Fruit fly (Drosophila melanogaster) whole organism, embryonic: ENCODE data around the gene CG7739.

Experiments
- Atf-2 ChIP-seq: fragments of 200-800 bp; sonication (Bioruptor generic); optimal IDR thresholded peaks from 2 replicates; lab custom pipeline; 2016; ENCODE audit warnings: missing biosample characterization, missing genetic modification characterization
- Atf3 ChIP-seq: fragments of 200-800 bp; sonication (Bioruptor generic); optimal IDR thresholded peaks from 3 replicates; lab custom pipeline; 2016; ENCODE audit warnings: missing biosample characterization, missing genetic modification characterization
- B-H2 ChIP-seq: fragments of 200-800 bp; sonication (Bioruptor generic); optimal IDR thresholded peaks from 2 replicates; lab custom pipeline; 2018; ENCODE audit warnings: missing biosample characterization, mild to moderate bottlenecking, missing genetic modification characterization
- Blimp-1 ChIP-seq: fragments of 200-800 bp; sonication (Bioruptor generic); optimal IDR thresholded peaks from 3 replicates; lab custom pipeline; 2018; ENCODE audit warnings: missing biosample characterization, missing genetic modification characterization, mild to moderate bottlenecking, moderate library complexity, missing genetic modification reagents
- CG10147 ChIP-seq: fragments of 200-800 bp; sonication (Bioruptor generic); optimal IDR thresholded peaks from 2 replicates; lab custom pipeline; 2019; ENCODE audit warnings: missing biosample characterization, mild to moderate bottlenecking, missing genetic modification characterization, moderate library complexity
- CG10565 ChIP-seq: fragments of 200-800 bp; sonication (Bioruptor generic); optimal IDR thresholded peaks from 3 replicates; lab custom pipeline; 2016; ENCODE audit warnings: missing biosample characterization, mild to moderate bottlenecking, missing genetic modification characterization
- CG11085 ChIP-seq: fragments of 200-800 bp; sonication (Bioruptor generic); IDR thresholded peaks from 2 replicates; pipeline ENCODE4 v1.3.6; 2022; ENCODE audit warnings: missing biosample characterization, missing genetic modification characterization
- CG11093 ChIP-seq: fragments of 200-800 bp; sonication (Bioruptor generic); IDR thresholded peaks from 3 replicates; pipeline ENCODE4 v1.3.6; 2022; ENCODE audit warnings: missing biosample characterization, missing genetic modification characterization
- CG12155 ChIP-seq: fragments of 200-800 bp; sonication (Bioruptor generic); optimal IDR thresholded peaks from 3 replicates; lab custom pipeline; 2016; ENCODE audit warnings: missing biosample characterization, missing genetic modification characterization
- CG14965 ChIP-seq: fragments of 200-800 bp; sonication (Bioruptor generic); optimal IDR thresholded peaks from 2 replicates; lab custom pipeline; 2016; ENCODE audit warnings: missing biosample characterization, missing genetic modification characterization, borderline replicate concordance
- CG15269 ChIP-seq: fragments of 200-800 bp; sonication (Bioruptor generic); optimal IDR thresholded peaks from 2 replicates; lab custom pipeline; 2018; ENCODE audit warnings: missing biosample characterization, mild to moderate bottlenecking, missing genetic modification characterization, moderate library complexity
- CG16863 ChIP-seq: fragments of 200-800 bp; sonication (Bioruptor generic); optimal IDR thresholded peaks from 3 replicates; lab custom pipeline; 2016; ENCODE audit warnings: missing biosample characterization, missing genetic modification characterization
- CG17359 ChIP-seq: fragments of 200-800 bp; sonication (Bioruptor generic); optimal IDR thresholded peaks from 3 replicates; lab custom pipeline; 2018; ENCODE audit warnings: missing biosample characterization, mild to moderate bottlenecking, missing genetic modification characterization, moderate library complexity
- CG18476 ChIP-seq: fragments of 200-800 bp; sonication (Bioruptor generic); optimal IDR thresholded peaks from 2 replicates; lab custom pipeline; 2016; ENCODE audit warnings: missing biosample characterization, mild to moderate bottlenecking, missing genetic modification characterization
- CG18619 ChIP-seq: fragments of 200-800 bp; sonication (Bioruptor generic); optimal IDR thresholded peaks from 3 replicates; lab custom pipeline; 2017; ENCODE audit warnings: missing biosample characterization, mild to moderate bottlenecking, missing genetic modification characterization
- CG18764 ChIP-seq: fragments of 200-800 bp; sonication (Bioruptor generic); optimal IDR thresholded peaks from 3 replicates; lab custom pipeline; 2016; ENCODE audit warnings: missing biosample characterization, missing genetic modification characterization
- CG3407 ChIP-seq: fragments of 200-800 bp; sonication (Bioruptor generic); optimal IDR thresholded peaks from 2 replicates; lab custom pipeline; 2018; ENCODE audit warnings: missing biosample characterization, mild to moderate bottlenecking, missing genetic modification characterization
- CG42726 ChIP-seq: fragments of 200-800 bp; sonication (Bioruptor generic); IDR thresholded peaks from 2 replicates; pipeline ENCODE4 v1.3.6; 2022; ENCODE audit warnings: missing biosample characterization, missing genetic modification characterization; ENCODE audit not compliant: partially characterized antibody
- CG4282 ChIP-seq: fragments of 200-800 bp; sonication (Bioruptor generic); optimal IDR thresholded peaks from 2 replicates; lab custom pipeline; 2016; ENCODE audit warnings: missing biosample characterization, missing genetic modification characterization
- CG4730 ChIP-seq: fragments of 200-800 bp; sonication (Bioruptor generic); IDR thresholded peaks from 2 replicates; pipeline ENCODE4 v1.3.6; 2022; ENCODE audit warnings: missing biosample characterization, missing genetic modification characterization
- CG6254 ChIP-seq: fragments of 200-800 bp; sonication (Bioruptor generic); optimal IDR thresholded peaks from 3 replicates; lab custom pipeline; 2017; ENCODE audit warnings: mild to moderate bottlenecking, missing biosample characterization, missing genetic modification reagents, missing genetic modification characterization
- CG7357 ChIP-seq: fragments of 200-800 bp; sonication (Bioruptor generic); IDR thresholded peaks from 3 replicates; pipeline ENCODE4 v1.3.6; 2022; ENCODE audit warnings: missing biosample characterization, missing genetic modification characterization
- CG7745 ChIP-seq: fragments of 200-800 bp; sonication (Bioruptor generic); optimal IDR thresholded peaks from 2 replicates; lab custom pipeline; 2018; ENCODE audit warnings: missing biosample characterization, mild to moderate bottlenecking, missing genetic modification characterization, moderate library complexity
- CG8388 ChIP-seq: fragments of 200-800 bp; sonication (Bioruptor generic); optimal IDR thresholded peaks from 2 replicates; lab custom pipeline; 2019; ENCODE audit warnings: missing biosample characterization, mild to moderate bottlenecking, missing genetic modification characterization, moderate library complexity
- CoRest ChIP-seq: fragments of 200-800 bp; sonication (Bioruptor generic); optimal IDR thresholded peaks from 3 replicates; lab custom pipeline; 2018; ENCODE audit warnings: missing biosample characterization, mild to moderate bottlenecking, missing genetic modification characterization, moderate library complexity
- CrebB ChIP-seq: fragments of 200-800 bp; sonication (Bioruptor generic); optimal IDR thresholded peaks from 3 replicates; lab custom pipeline; 2018; ENCODE audit warnings: missing biosample characterization, mild to moderate bottlenecking, missing genetic modification characterization
- D ChIP-seq, 2 experiments: fragments of 200-800 bp in 1 of 2; fragments of >200 bp in 1 of 2; sonication (Bioruptor generic) in 1 of 2; optimal IDR thresholded peaks; 2 replicates in 1 of 2; 3 replicates in 1 of 2; lab custom pipeline; 2017; ENCODE audit warnings: mild to moderate bottlenecking in 1 of 2, missing biosample characterization in 1 of 2, missing genetic modification characterization in 1 of 2, missing genetic modification reagents in 1 of 2
- Ets65A ChIP-seq: fragments of 200-800 bp; sonication (Bioruptor generic); peaks from one replicate; lab custom pipeline; 2016; ENCODE audit warnings: missing biosample characterization, missing genetic modification characterization
- Hey ChIP-seq: fragments of 200-800 bp; sonication (Bioruptor generic); optimal IDR thresholded peaks from 3 replicates; lab custom pipeline; 2018; ENCODE audit warnings: missing biosample characterization, mild to moderate bottlenecking, missing genetic modification characterization
- Hmx ChIP-seq: fragments of 200-800 bp; sonication (Bioruptor generic); optimal IDR thresholded peaks from 2 replicates; lab custom pipeline; 2016; ENCODE audit warnings: missing biosample characterization, missing genetic modification characterization
- Opbp ChIP-seq: fragments of 200-800 bp; sonication (Bioruptor generic); IDR thresholded peaks from 3 replicates; pipeline ENCODE4 v1.3.6; 2022; ENCODE audit warnings: missing biosample characterization, missing genetic modification characterization; ENCODE audit not compliant: partially characterized antibody
- Optix ChIP-seq: fragments of 200-800 bp; sonication (Bioruptor generic); IDR thresholded peaks from 3 replicates; pipeline ENCODE4 v1.3.6; 2022; ENCODE audit warnings: missing biosample characterization, missing genetic modification characterization
- Ravus ChIP-seq: fragments of 200-800 bp; sonication (Bioruptor generic); IDR thresholded peaks from 2 replicates; pipeline ENCODE4 v1.3.6; 2022; ENCODE audit warnings: missing biosample characterization, missing genetic modification characterization
- Tbp ChIP-seq: fragments of >200 bp; optimal IDR thresholded peaks from 2 replicates; lab custom pipeline; 2018; ENCODE audit warnings: missing biosample characterization, missing genetic modification characterization
- Usf ChIP-seq: fragments of 200-800 bp; sonication (Bioruptor generic); optimal IDR thresholded peaks from 2 replicates; lab custom pipeline; 2017; ENCODE audit warnings: missing genotype, missing biosample characterization, missing genetic modification characterization
- br ChIP-seq: fragments of >200 bp; optimal IDR thresholded peaks from 2 replicates; lab custom pipeline; 2017
- dmrt11E ChIP-seq: fragments of 200-800 bp; sonication (Bioruptor generic); optimal IDR thresholded peaks from 3 replicates; lab custom pipeline; 2018; ENCODE audit warnings: missing biosample characterization, mild to moderate bottlenecking, missing genetic modification characterization, moderate library complexity
- fd3F ChIP-seq: fragments of 200-800 bp; sonication (Bioruptor generic); optimal IDR thresholded peaks from 2 replicates; lab custom pipeline; 2018; ENCODE audit warnings: missing biosample characterization, mild to moderate bottlenecking, missing genetic modification characterization, moderate library complexity
- gce ChIP-seq: fragments of 200-800 bp; sonication (Bioruptor generic); IDR thresholded peaks from 3 replicates; pipeline ENCODE4 v1.3.6; 2022; ENCODE audit warnings: missing biosample characterization, missing genetic modification characterization
- h ChIP-seq: fragments of >200 bp; optimal IDR thresholded peaks from 2 replicates; lab custom pipeline; 2017
- nerfin-1 ChIP-seq: fragments of 200-800 bp; sonication (Bioruptor generic); optimal IDR thresholded peaks from 3 replicates; lab custom pipeline; 2019; ENCODE audit warnings: missing biosample characterization, mild to moderate bottlenecking, missing genetic modification characterization, moderate library complexity
- oc ChIP-seq: fragments of 200-800 bp; sonication (Bioruptor generic); optimal IDR thresholded peaks from 2 replicates; lab custom pipeline; 2018; ENCODE audit warnings: missing biosample characterization, mild to moderate bottlenecking, missing genetic modification characterization, moderate library complexity
- pan ChIP-seq, 4 experiments: fragments of >200 bp in 3 of 4; fragments of 200-800 bp in 1 of 4; sonication (Bioruptor generic) in 1 of 4; optimal IDR thresholded peaks in 3 of 4; IDR thresholded peaks in 1 of 4; 2 replicates each; pipeline versions ENCODE4 v1.3.6 to Lab custom; 2017 to 2022; ENCODE audit warnings: missing biosample characterization in 2 of 4, missing genetic modification characterization in 2 of 4, mixed read lengths in 1 of 4
- pho ChIP-seq: fragments of 200-800 bp; sonication (Bioruptor generic); optimal IDR thresholded peaks from 2 replicates; lab custom pipeline; 2016; ENCODE audit warnings: missing biosample characterization, missing genetic modification characterization
- shn ChIP-seq: fragments of 200-800 bp; sonication (Bioruptor generic); optimal IDR thresholded peaks from 3 replicates; lab custom pipeline; 2016; ENCODE audit warnings: missing biosample characterization, missing genetic modification characterization
- tll ChIP-seq, 2 experiments: fragments of 200-800 bp in 1 of 2; fragments of >200 bp in 1 of 2; sonication (Bioruptor generic) in 1 of 2; optimal IDR thresholded peaks; 2 replicates each; lab custom pipeline; 2017 to 2019; ENCODE audit warnings: missing biosample characterization in 2 of 2, missing genetic modification characterization in 2 of 2, mild to moderate bottlenecking in 1 of 2, moderate library complexity in 1 of 2
- tup ChIP-seq: fragments of 200-800 bp; sonication (Bioruptor generic); optimal IDR thresholded peaks from 2 replicates; lab custom pipeline; 2016; ENCODE audit warnings: missing biosample characterization, mild to moderate bottlenecking, missing genetic modification characterization, moderate library complexity
- wdn ChIP-seq: fragments of 200-800 bp; sonication (Bioruptor generic); IDR thresholded peaks from 2 replicates; pipeline ENCODE4 v1.3.6; 2022; ENCODE audit warnings: missing biosample characterization, missing genetic modification characterization
- yki ChIP-seq: fragments of >200 bp; optimal IDR thresholded peaks from 3 replicates; lab custom pipeline; 2018
- z ChIP-seq: fragments of 200-800 bp; sonication (Bioruptor generic); IDR thresholded peaks from 3 replicates; pipeline ENCODE4 v1.3.6; 2022; ENCODE audit warnings: missing biosample characterization, missing genetic modification characterization

Gene CG7739

DNA sequence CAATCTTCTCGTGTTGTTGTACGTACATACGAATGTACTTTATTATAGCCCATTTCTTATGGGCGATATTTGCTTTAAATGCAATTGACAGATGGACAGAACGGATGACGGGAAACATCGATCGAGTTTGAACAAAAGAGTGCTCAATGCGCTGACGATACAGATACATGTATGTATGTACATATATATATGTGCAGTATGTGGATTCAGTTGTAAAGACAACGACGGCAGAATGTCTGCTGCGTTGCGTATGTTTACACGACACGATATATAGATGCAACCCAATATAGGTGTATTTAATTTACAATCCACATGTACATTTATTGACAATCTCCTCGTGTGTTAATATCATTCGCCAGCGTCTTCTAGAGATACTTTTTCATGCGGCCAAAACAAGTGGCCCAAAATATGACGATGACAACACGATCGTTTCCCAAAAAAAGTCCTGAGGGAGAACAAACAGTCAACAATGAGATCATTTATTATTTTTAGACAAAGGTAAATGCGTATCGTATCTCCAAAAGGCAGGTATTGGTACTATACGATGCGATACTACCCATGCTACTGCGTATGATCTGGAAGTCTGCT is 32.1 kb downstream of the CG7739 start (continued):
- TF ChIP-seq pan (optimal IDR thresholded peaks at IDR 0.05; lab: Kevin White, UChicago) (no peak), pan (GFP tag; optimal IDR thresholded peaks at IDR 0.05 in 1 of 2, IDR thresholded peaks at IDR 0.05 in 1 of 2) (no peak), CG10565 (GFP tag; lab: Kevin White, UChicago) (no peak), h (lab: Kevin White, UChicago) (no peak), CG14965 (no peak), CG11093 (no peak), shn (no peak), tup (GFP tag; lab: Kevin White, UChicago) (no peak), br (lab: Kevin White, UChicago) (no peak), CG18764 (GFP tag; lab: Kevin White, UChicago) (no peak), CG6254 (peak; percentile 1), nerfin-1 (tag; lab: Kevin White, UChicago) (no peak), CG17359 (tag; lab: Kevin White, UChicago) (peak; percentile 31), CG11085 (no peak), Opbp (GFP tag; lab: Robert Waterston, UW) (no peak), Ravus (GFP tag; lab: Robert Waterston, UW) (no peak), CrebB (tag; lab: Kevin White, UChicago) (no peak), CoRest (tag; lab: Kevin White, UChicago) (no peak), Atf3 (no peak), oc (tag; lab: Kevin White, UChicago) (no peak), Usf (GFP tag; lab: Kevin White, UChicago) (no peak), CG7745 (no peak), CG10147 (GFP tag; lab: Kevin White, UChicago) (no peak), CG15269 (tag; lab: Kevin White, UChicago) (no peak), CG4730 (no peak), CG7357 (no peak), pho (GFP tag; lab: Kevin White, UChicago) (no peak), CG18476 (GFP tag; lab: Kevin White, UChicago) (no peak), CG42726 (GFP tag; lab: Robert Waterston, UW) (no peak), z (no peak), yki (lab: Kevin White, UChicago) (no peak), B-H2 (no peak), Hey (tag; lab: Kevin White, UChicago) (no peak), Tbp (GFP tag; lab: Kevin White, UChicago) (no peak), tll (GFP tag; optimal IDR thresholded peaks at IDR 0.05; lab: Kevin White, UChicago) (no peak), CG4282 (GFP tag; lab: Kevin White, UChicago) (no peak), wdn (GFP tag; lab: Robert Waterston, UW) (no peak), gce (GFP tag; lab: Robert Waterston, UW) (no peak), Optix (GFP tag; lab: Robert Waterston, UW) (no peak), Atf-2 (GFP tag; lab: Kevin White, UChicago) (no peak), fd3F (GFP tag; lab: Kevin White, UChicago) (no peak), CG3407 (GFP tag; lab: Kevin White, UChicago) (peak; percentile 23), CG8388 (no peak), CG16863 (no peak), D (optimal IDR thresholded peaks at IDR 0.05; lab: Kevin White, UChicago) (no peak), D (GFP tag; optimal IDR thresholded peaks at IDR 0.05; lab: Kevin White, UChicago) (peak; percentile 17), Ets65A (GFP tag; lab: Kevin White, UChicago) (no peak), CG18619 (GFP tag; lab: Kevin White, UChicago) (no peak), Blimp-1 (no peak), CG12155 (no peak), dmrt11E (no peak), Hmx (GFP tag; lab: Kevin White, UChicago) (no peak)
